Fruit fly (Drosophila melanogaster) whole organism, embryonic: ENCODE data around the gene nerfin-2.
A peak's percentile ranks its signal among the peaks of the same experiment; 100 is the strongest.

Experiments
- Ada2b ChIP-seq: fragments of 200-800 bp; sonication (Bioruptor generic); IDR thresholded peaks from 2 replicates; pipeline ENCODE4 v1.3.6; 2022; ENCODE audit warnings: missing biosample characterization, missing genetic modification characterization
- Atf-2 ChIP-seq: fragments of 200-800 bp; sonication (Bioruptor generic); optimal IDR thresholded peaks from 2 replicates; lab custom pipeline; 2016; ENCODE audit warnings: missing biosample characterization, missing genetic modification characterization
- BEAF-32 ChIP-seq: fragments of 200-800 bp; sonication (Bioruptor generic); optimal IDR thresholded peaks from 3 replicates; lab custom pipeline; 2017; ENCODE audit warnings: missing biosample characterization, missing genetic modification characterization, mild to moderate bottlenecking, moderate library complexity, missing genetic modification reagents
- BtbVII ChIP-seq: fragments of 200-800 bp; sonication (Bioruptor generic); optimal IDR thresholded peaks from 3 replicates; lab custom pipeline; 2017; ENCODE audit warnings: missing biosample characterization, mild to moderate bottlenecking, missing genetic modification characterization
- CG11723 ChIP-seq: fragments of 200-800 bp; sonication (Bioruptor generic); optimal IDR thresholded peaks from 2 replicates; lab custom pipeline; 2017; ENCODE audit warnings: missing biosample characterization, mild to moderate bottlenecking, missing genetic modification characterization
- CG16779 ChIP-seq: fragments of 200-800 bp; sonication (Bioruptor generic); IDR thresholded peaks from 2 replicates; pipeline ENCODE4 v1.3.6; 2022; ENCODE audit warnings: missing biosample characterization, missing genetic modification characterization
- CG16815 ChIP-seq: fragments of 200-800 bp; sonication (Bioruptor generic); optimal IDR thresholded peaks from 3 replicates; lab custom pipeline; 2017; ENCODE audit warnings: missing biosample characterization, mild to moderate bottlenecking, missing genetic modification characterization
- CG17186 ChIP-seq: fragments of 200-800 bp; sonication (Bioruptor generic); optimal IDR thresholded peaks from 3 replicates; lab custom pipeline; 2017; ENCODE audit warnings: missing biosample characterization, missing genetic modification reagents, missing genetic modification characterization
- CG2199 ChIP-seq: fragments of 200-800 bp; sonication (Bioruptor generic); IDR thresholded peaks from 3 replicates; pipeline ENCODE4 v1.3.6; 2022; ENCODE audit warnings: missing biosample characterization, missing genetic modification characterization
- CG2202 ChIP-seq: fragments of 200-800 bp; sonication (Bioruptor generic); optimal IDR thresholded peaks from 2 replicates; lab custom pipeline; 2018; ENCODE audit warnings: missing biosample characterization, mild to moderate bottlenecking, missing genetic modification characterization
- CG2712 ChIP-seq: fragments of 200-800 bp; optimal IDR thresholded peaks from 3 replicates; lab custom pipeline; 2019; ENCODE audit warnings: missing biosample characterization, mild to moderate bottlenecking, missing genetic modification characterization, moderate library complexity
- CG2875 ChIP-seq: fragments of 200-800 bp; sonication (Bioruptor generic); optimal IDR thresholded peaks from 2 replicates; lab custom pipeline; 2017; ENCODE audit warnings: missing biosample characterization, mild to moderate bottlenecking, missing genetic modification characterization, missing genetic modification reagents
- CG31365 ChIP-seq: fragments of 200-800 bp; sonication (Bioruptor generic); optimal IDR thresholded peaks from 2 replicates; lab custom pipeline; 2018; ENCODE audit warnings: missing biosample characterization, mild to moderate bottlenecking, missing genetic modification characterization
- CG42726 ChIP-seq: fragments of 200-800 bp; sonication (Bioruptor generic); IDR thresholded peaks from 2 replicates; pipeline ENCODE4 v1.3.6; 2022; ENCODE audit warnings: missing biosample characterization, missing genetic modification characterization; ENCODE audit not compliant: partially characterized antibody
- CG4328 ChIP-seq: fragments of 200-800 bp; sonication (Bioruptor generic); optimal IDR thresholded peaks from 3 replicates; lab custom pipeline; 2017; ENCODE audit warnings: missing biosample characterization, missing genetic modification reagents, missing genetic modification characterization
- CG6854 ChIP-seq: fragments of 200-800 bp; sonication (Bioruptor generic); optimal IDR thresholded peaks from 3 replicates; lab custom pipeline; 2017; ENCODE audit warnings: missing biosample characterization, mild to moderate bottlenecking, missing genetic modification characterization
- CG7987 ChIP-seq: fragments of 200-800 bp; sonication (Bioruptor generic); optimal IDR thresholded peaks from 2 replicates; lab custom pipeline; 2018; ENCODE audit warnings: missing biosample characterization, mild to moderate bottlenecking, missing genetic modification characterization, moderate library complexity
- CG8478 ChIP-seq: fragments of >200 bp; optimal IDR thresholded peaks from 2 replicates; lab custom pipeline; 2018
- CG9437 ChIP-seq: fragments of 200-800 bp; sonication (Bioruptor generic); optimal IDR thresholded peaks from 2 replicates; lab custom pipeline; 2018; ENCODE audit warnings: missing biosample characterization, mild to moderate bottlenecking, missing genetic modification characterization
- Dad ChIP-seq: fragments of 200-800 bp; sonication (Bioruptor generic); optimal IDR thresholded peaks from 3 replicates; lab custom pipeline; 2016; ENCODE audit warnings: missing biosample characterization, missing genetic modification characterization
- E2f1 ChIP-seq: fragments of 200-800 bp; sonication (Bioruptor generic); IDR thresholded peaks from 2 replicates; pipeline ENCODE4 v1.3.6; 2022; ENCODE audit warnings: missing biosample characterization, missing genetic modification characterization
- GATAe ChIP-seq: fragments of 200-800 bp; sonication (Bioruptor generic); conservative IDR thresholded peaks from 2 replicates; pipeline ENCODE4 v1.3.6; 2022; ENCODE audit warnings: missing biosample characterization, missing genetic modification characterization
- HLHmδ ChIP-seq: fragments of 200-800 bp; sonication (Bioruptor generic); optimal IDR thresholded peaks from 2 replicates; lab custom pipeline; 2018; ENCODE audit warnings: missing biosample characterization, mild to moderate bottlenecking, missing genetic modification characterization, moderate library complexity
- HmgZ ChIP-seq: fragments of 200-800 bp; sonication (Bioruptor generic); optimal IDR thresholded peaks from 2 replicates; lab custom pipeline; 2018; ENCODE audit warnings: missing biosample characterization, mild to moderate bottlenecking, missing genetic modification characterization
- Jarid2 ChIP-seq: fragments of 200-800 bp; sonication (Bioruptor generic); optimal IDR thresholded peaks from 3 replicates; lab custom pipeline; 2017; ENCODE audit warnings: mild to moderate bottlenecking, missing biosample characterization, missing genetic modification reagents, missing genetic modification characterization
- Kr ChIP-seq: fragments of 200-800 bp; sonication (Bioruptor generic); optimal IDR thresholded peaks from 2 replicates; lab custom pipeline; 2017; ENCODE audit warnings: missing biosample characterization, mild to moderate bottlenecking, missing genetic modification characterization
- Med ChIP-seq: fragments of 200-800 bp; sonication (Bioruptor generic); peaks from one replicate; lab custom pipeline; 2016; ENCODE audit warnings: missing biosample characterization, missing genetic modification characterization, mild to moderate bottlenecking, inconsistent platforms, moderate library complexity
- Myb ChIP-seq: fragments of 200-800 bp; sonication (Bioruptor generic); optimal IDR thresholded peaks from 2 replicates; lab custom pipeline; 2016; ENCODE audit warnings: missing biosample characterization, missing genetic modification characterization
- Sry-β ChIP-seq: fragments of 200-800 bp; sonication (Bioruptor generic); optimal IDR thresholded peaks from 2 replicates; lab custom pipeline; 2018; ENCODE audit warnings: missing biosample characterization, mild to moderate bottlenecking, missing genetic modification characterization, moderate library complexity
- Xbp1 ChIP-seq: fragments of 200-800 bp; sonication (Bioruptor generic); optimal IDR thresholded peaks from 3 replicates; lab custom pipeline; 2016; ENCODE audit warnings: missing biosample characterization, mild to moderate bottlenecking, missing genetic modification characterization
- az2 ChIP-seq: fragments of 200-800 bp; sonication (Bioruptor generic); optimal IDR thresholded peaks from 3 replicates; lab custom pipeline; 2016; ENCODE audit warnings: missing biosample characterization, missing genetic modification characterization
- bab2 ChIP-seq: fragments of 200-800 bp; sonication (Bioruptor generic); optimal IDR thresholded peaks from 2 replicates; lab custom pipeline; 2016; ENCODE audit warnings: missing biosample characterization, missing genetic modification characterization
- cwo ChIP-seq: fragments of 200-800 bp; sonication (Bioruptor generic); optimal IDR thresholded peaks from 3 replicates; lab custom pipeline; 2017; ENCODE audit warnings: missing biosample characterization, missing genetic modification characterization, mild to moderate bottlenecking, moderate library complexity, missing genetic modification reagents
- esg ChIP-seq: fragments of 200-800 bp; sonication (Bioruptor generic); conservative IDR thresholded peaks from 2 replicates; pipeline ENCODE4 v1.3.6; 2022; ENCODE audit warnings: missing biosample characterization, missing genetic modification characterization
- fd64A ChIP-seq: fragments of 200-800 bp; sonication (Bioruptor generic); optimal IDR thresholded peaks from 3 replicates; lab custom pipeline; 2018; ENCODE audit warnings: missing biosample characterization, mild to moderate bottlenecking, missing genetic modification characterization
- ftz-f1 ChIP-seq: fragments of 200-800 bp; sonication (Bioruptor generic); optimal IDR thresholded peaks from 2 replicates; lab custom pipeline; 2016; ENCODE audit warnings: missing biosample characterization, missing genetic modification characterization
- grn ChIP-seq: fragments of 200-800 bp; sonication (Bioruptor generic); optimal IDR thresholded peaks from 3 replicates; lab custom pipeline; 2017; ENCODE audit warnings: missing biosample characterization, missing genetic modification characterization
- hbn ChIP-seq: fragments of 200-800 bp; sonication (Bioruptor generic); IDR thresholded peaks from 2 replicates; pipeline ENCODE4 v1.3.6; 2022; ENCODE audit warnings: missing biosample characterization, missing genetic modification characterization; ENCODE audit not compliant: partially characterized antibody
- hkb ChIP-seq, 2 experiments: fragments of 200-800 bp in 1 of 2; fragments of >200 bp in 1 of 2; sonication (Bioruptor generic) in 1 of 2; IDR thresholded peaks in 1 of 2; optimal IDR thresholded peaks in 1 of 2; 2 replicates each; pipeline versions ENCODE4 v1.3.6 to Lab custom; 2017 to 2022; ENCODE audit warnings: missing biosample characterization in 1 of 2, missing genetic modification characterization in 1 of 2
- insv ChIP-seq, 2 experiments: fragments of 200-800 bp; sonication (Bioruptor generic); optimal IDR thresholded peaks; 3 replicates each; lab custom pipeline; 2016 to 2018; ENCODE audit warnings: missing biosample characterization in 2 of 2, missing genetic modification characterization in 2 of 2
- otp ChIP-seq: fragments of 200-800 bp; sonication (Bioruptor generic); IDR thresholded peaks from 3 replicates; pipeline ENCODE4, ENCODE4 v1.3.6; 2022; ENCODE audit warnings: missing biosample characterization, missing genetic modification characterization
- pfk ChIP-seq: fragments of 200-800 bp; sonication (Bioruptor generic); optimal IDR thresholded peaks from 2 replicates; lab custom pipeline; 2018; ENCODE audit warnings: missing biosample characterization, mild to moderate bottlenecking, missing genetic modification characterization, moderate library complexity
- sc ChIP-seq, 3 experiments: fragments of >200 bp in 2 of 3; fragments of 200-800 bp in 1 of 3; sonication (Bioruptor generic) in 1 of 3; optimal IDR thresholded peaks; 2 replicates in 2 of 3; 3 replicates in 1 of 3; lab custom pipeline; 2017; ENCODE audit warnings: mild to moderate bottlenecking in 1 of 3, missing biosample characterization in 1 of 3, missing genetic modification characterization in 1 of 3, missing genetic modification reagents in 1 of 3
- sd ChIP-seq: fragments of 200-800 bp; sonication (Bioruptor generic); optimal IDR thresholded peaks from 3 replicates; lab custom pipeline; 2018; ENCODE audit warnings: missing biosample characterization, mild to moderate bottlenecking, missing genetic modification characterization, moderate library complexity
- sens ChIP-seq: fragments of 200-800 bp; sonication (Bioruptor generic); peaks from one replicate; lab custom pipeline; 2016; ENCODE audit warnings: missing biosample characterization, missing genetic modification characterization
- sima ChIP-seq: fragments of 200-800 bp; sonication (Bioruptor generic); optimal IDR thresholded peaks from 2 replicates; lab custom pipeline; 2016; ENCODE audit warnings: missing biosample characterization, missing genetic modification characterization
- sr ChIP-seq: fragments of 200-800 bp; sonication (Bioruptor generic); IDR thresholded peaks from 3 replicates; pipeline ENCODE4 v1.3.6; 2022; ENCODE audit warnings: missing biosample characterization, missing genetic modification characterization
- tna ChIP-seq: fragments of 200-800 bp; sonication (Bioruptor generic); IDR thresholded peaks from 2 replicates; pipeline ENCODE4 v1.3.6; 2022; ENCODE audit warnings: missing biosample characterization, missing genetic modification characterization; ENCODE audit not compliant: partially characterized antibody
- toy ChIP-seq: fragments of 200-800 bp; sonication (Bioruptor generic); IDR thresholded peaks from 2 replicates; pipeline ENCODE4 v1.3.6; 2022; ENCODE audit warnings: missing biosample characterization, missing genetic modification characterization
- wdn ChIP-seq: fragments of 200-800 bp; sonication (Bioruptor generic); IDR thresholded peaks from 2 replicates; pipeline ENCODE4 v1.3.6; 2022; ENCODE audit warnings: missing biosample characterization, missing genetic modification characterization
- zfh1 ChIP-seq: fragments of 200-800 bp; sonication (Bioruptor generic); IDR thresholded peaks from 3 replicates; pipeline ENCODE4 v1.3.6; 2022; ENCODE audit warnings: missing biosample characterization, missing genetic modification characterization

Gene nerfin-2

DNA sequence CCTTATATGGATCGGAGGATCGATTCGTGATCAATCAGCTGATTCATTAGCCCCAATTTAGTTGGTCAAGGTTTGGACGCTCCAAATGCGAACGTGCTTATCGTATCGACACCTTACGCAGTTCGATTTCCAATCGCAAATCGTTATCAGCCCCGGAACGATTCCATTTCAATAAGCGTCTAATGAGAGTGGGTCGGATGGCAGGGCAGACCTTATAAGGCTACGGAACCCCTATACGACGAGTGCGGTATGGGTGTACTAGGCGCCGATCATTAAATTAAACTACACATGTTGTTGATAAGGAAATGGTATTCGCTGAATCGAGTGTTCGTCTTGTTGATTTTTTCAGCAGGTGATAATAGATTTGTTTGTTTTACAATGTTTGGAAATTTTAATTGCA lies 35.2 kb upstream of the nerfin-2 start:
- TF ChIP-seq hkb (optimal IDR thresholded peaks at IDR 0.05; lab: Kevin White, UChicago), result no peak
- TF ChIP-seq hkb (GFP tag; IDR thresholded peaks at IDR 0.05; lab: Robert Waterston, UW), result no peak
- TF ChIP-seq sima (GFP tag; lab: Kevin White, UChicago), result no peak
- no peak for TF ChIP-seq sc (optimal IDR thresholded peaks at IDR 0.05; lab: Kevin White, UChicago)
- no peak for TF ChIP-seq sc (GFP tag; optimal IDR thresholded peaks at IDR 0.05; lab: Kevin White, UChicago)
- no peak for TF ChIP-seq CG42726 (GFP tag; lab: Robert Waterston, UW)
- peak; percentile 54 for TF ChIP-seq ftz-f1 (GFP tag; lab: Kevin White, UChicago)
- TF ChIP-seq hbn (GFP tag; lab: Robert Waterston, UW), result no peak
- peak; percentile 8 for TF ChIP-seq CG7987 (GFP tag; lab: Kevin White, UChicago)
- no peak for TF ChIP-seq CG16815 (GFP tag; lab: Kevin White, UChicago)
- TF ChIP-seq sr (GFP tag; lab: Robert Waterston, UW), result no peak
- no peak for TF ChIP-seq pfk (GFP tag; lab: Kevin White, UChicago)
- TF ChIP-seq BtbVII, result no peak
- TF ChIP-seq HmgZ (tag; lab: Kevin White, UChicago), result peak; percentile 1
- no peak for TF ChIP-seq Ada2b (GFP tag; lab: Robert Waterston, UW)
- TF ChIP-seq fd64A (GFP tag; lab: Kevin White, UChicago), result no peak
- no peak for TF ChIP-seq CG17186 (GFP tag; lab: Kevin White, UChicago)
- TF ChIP-seq az2 (GFP tag; lab: Kevin White, UChicago), result no peak
- TF ChIP-seq cwo (GFP tag; lab: Kevin White, UChicago), result peak; percentile 58
- no peak for TF ChIP-seq Jarid2 (GFP tag; lab: Kevin White, UChicago)
- TF ChIP-seq CG2199, result 0 out of 3 replicates have a peak, but pooled peaks have one; percentile 19
- peak; percentile 93 for TF ChIP-seq grn (GFP tag; lab: Kevin White, UChicago)
- no peak for TF ChIP-seq Myb
- TF ChIP-seq CG9437, result no peak
- peak; percentile 53 for TF ChIP-seq sd
- TF ChIP-seq zfh1 (GFP tag; lab: Robert Waterston, UW), result no peak
- no peak for TF ChIP-seq otp
- TF ChIP-seq tna (GFP tag; lab: Robert Waterston, UW), result no peak
- no peak for TF ChIP-seq Dad (GFP tag; lab: Kevin White, UChicago)
- no peak for TF ChIP-seq Sry-β (GFP tag; lab: Kevin White, UChicago)
- TF ChIP-seq wdn (GFP tag; lab: Robert Waterston, UW), result no peak
- no peak for TF ChIP-seq Xbp1 (GFP tag; lab: Kevin White, UChicago)
- no peak for TF ChIP-seq Kr (GFP tag; lab: Kevin White, UChicago)
- TF ChIP-seq Atf-2 (GFP tag; lab: Kevin White, UChicago), result no peak
- no peak for TF ChIP-seq CG6854 (GFP tag; lab: Kevin White, UChicago)
- no peak for TF ChIP-seq CG2712 (tag; lab: Kevin White, UChicago)
- TF ChIP-seq esg (GFP tag; lab: Robert Waterston, UW), result no peak
- no peak for TF ChIP-seq HLHmδ (GFP tag; lab: Kevin White, UChicago)
- peak; percentile 36 for TF ChIP-seq Med (GFP tag; lab: Kevin White, UChicago)
- TF ChIP-seq CG4328 (GFP tag; lab: Kevin White, UChicago), result no peak
- TF ChIP-seq CG16779 (GFP tag; lab: Robert Waterston, UW), result no peak
- TF ChIP-seq CG8478 (lab: Kevin White, UChicago), result no peak
- no peak for TF ChIP-seq CG2875
- TF ChIP-seq CG2202 (tag; lab: Kevin White, UChicago), result no peak
- no peak for TF ChIP-seq CG11723 (GFP tag; lab: Kevin White, UChicago)
- TF ChIP-seq CG31365 (tag; lab: Kevin White, UChicago), result no peak
- TF ChIP-seq BEAF-32 (GFP tag; lab: Kevin White, UChicago), result no peak
- no peak for TF ChIP-seq E2f1 (GFP tag; lab: Robert Waterston, UW)
- no peak for TF ChIP-seq sens (GFP tag; lab: Kevin White, UChicago)
- peak; percentile 71 for TF ChIP-seq GATAe
- no peak for TF ChIP-seq insv (GFP tag; optimal IDR thresholded peaks at IDR 0.05; lab: Kevin White, UChicago)
- no peak for TF ChIP-seq bab2 (GFP tag; lab: Kevin White, UChicago)
- no peak for TF ChIP-seq toy (GFP tag; lab: Robert Waterston, UW)
